Fruit fly (Drosophila melanogaster) whole organism, embryonic: Measurements from ENCODE around the gene Desat2.

Experiments
- BEAF-32 ChIP-seq: fragments of 200-800 bp; sonication (Bioruptor generic); optimal IDR thresholded peaks from 3 replicates; lab custom pipeline; 2017; ENCODE audit warnings: missing biosample characterization, missing genetic modification characterization, mild to moderate bottlenecking, moderate library complexity, missing genetic modification reagents
- Bgb ChIP-seq: fragments of 200-800 bp; sonication (Bioruptor generic); IDR thresholded peaks from 2 replicates; pipeline ENCODE4 v1.3.6; 2022; ENCODE audit warnings: missing biosample characterization, missing genetic modification characterization; ENCODE audit not compliant: partially characterized antibody
- C15 ChIP-seq: fragments of 200-800 bp; sonication (Bioruptor generic); IDR thresholded peaks from 3 replicates; pipeline ENCODE4 v1.3.6; 2022; ENCODE audit warnings: missing biosample characterization, missing genetic modification characterization
- CG10431 ChIP-seq: fragments of 200-800 bp; sonication (Bioruptor generic); optimal IDR thresholded peaks from 3 replicates; lab custom pipeline; 2018; ENCODE audit warnings: missing biosample characterization, mild to moderate bottlenecking, missing genetic modification characterization
- CG10979 ChIP-seq: fragments of 200-800 bp; sonication (Bioruptor generic); optimal IDR thresholded peaks from 2 replicates; lab custom pipeline; 2018; ENCODE audit warnings: missing biosample characterization, mild to moderate bottlenecking, missing genetic modification characterization, moderate library complexity
- CG11456 ChIP-seq: fragments of 200-800 bp; sonication (Bioruptor generic); IDR thresholded peaks from 3 replicates; pipeline ENCODE4 v1.3.6; 2022; ENCODE audit warnings: missing biosample characterization, missing genetic modification characterization
- CG12391 ChIP-seq: fragments of 200-800 bp; sonication (Bioruptor generic); optimal IDR thresholded peaks from 3 replicates; lab custom pipeline; 2018; ENCODE audit warnings: missing biosample characterization, mild to moderate bottlenecking, missing genetic modification characterization, moderate library complexity
- CG12659 ChIP-seq: fragments of 200-800 bp; sonication (Bioruptor generic); optimal IDR thresholded peaks from 3 replicates; lab custom pipeline; 2017; ENCODE audit warnings: mild to moderate bottlenecking, missing biosample characterization, missing genetic modification reagents, missing genetic modification characterization
- CG13296 ChIP-seq: fragments of 200-800 bp; sonication (Bioruptor generic); optimal IDR thresholded peaks from 3 replicates; lab custom pipeline; 2018; ENCODE audit warnings: missing biosample characterization, mild to moderate bottlenecking, missing genetic modification characterization
- CG13424 ChIP-seq: fragments of 200-800 bp; sonication (Bioruptor generic); optimal IDR thresholded peaks from 2 replicates; lab custom pipeline; 2019; ENCODE audit warnings: missing biosample characterization, mild to moderate bottlenecking, missing genetic modification characterization, moderate library complexity
- CG13624 ChIP-seq: fragments of 200-800 bp; sonication (Bioruptor generic); optimal IDR thresholded peaks from 2 replicates; lab custom pipeline; 2016; ENCODE audit warnings: missing biosample characterization, missing genetic modification characterization
- CG17328 ChIP-seq: fragments of 200-800 bp; sonication (Bioruptor generic); IDR thresholded peaks from 2 replicates; pipeline ENCODE4 v1.3.6; 2022; ENCODE audit warnings: missing biosample characterization, missing genetic modification characterization
- CG17912 ChIP-seq: fragments of 200-800 bp; sonication (Bioruptor generic); optimal IDR thresholded peaks from 2 replicates; lab custom pipeline; 2018; ENCODE audit warnings: missing biosample characterization, mild to moderate bottlenecking, missing genetic modification characterization
- CG2875 ChIP-seq: fragments of 200-800 bp; sonication (Bioruptor generic); optimal IDR thresholded peaks from 2 replicates; lab custom pipeline; 2017; ENCODE audit warnings: missing biosample characterization, mild to moderate bottlenecking, missing genetic modification characterization, missing genetic modification reagents
- CG34376 ChIP-seq: fragments of 200-800 bp; sonication (Bioruptor generic); optimal IDR thresholded peaks from 2 replicates; lab custom pipeline; 2018; ENCODE audit warnings: missing biosample characterization, mild to moderate bottlenecking, missing genetic modification characterization
- CG3838 ChIP-seq: fragments of 200-800 bp; sonication (Bioruptor generic); optimal IDR thresholded peaks from 3 replicates; lab custom pipeline; 2016; ENCODE audit warnings: missing biosample characterization, missing genetic modification characterization
- CG4617 ChIP-seq: fragments of 200-800 bp; sonication (Bioruptor generic); optimal IDR thresholded peaks from 3 replicates; lab custom pipeline; 2016; ENCODE audit warnings: missing biosample characterization, missing genetic modification characterization, borderline replicate concordance
- CG4707 ChIP-seq: fragments of 200-800 bp; sonication (Bioruptor generic); optimal IDR thresholded peaks from 2 replicates; lab custom pipeline; 2018; ENCODE audit warnings: missing biosample characterization, mild to moderate bottlenecking, missing genetic modification characterization, moderate library complexity
- CG6791 ChIP-seq: fragments of 200-800 bp; sonication (Bioruptor generic); IDR thresholded peaks from 3 replicates; pipeline ENCODE4 v1.3.6; 2022; ENCODE audit warnings: missing biosample characterization, missing genetic modification characterization; ENCODE audit not compliant: partially characterized antibody
- CG8924 ChIP-seq: fragments of 200-800 bp; optimal IDR thresholded peaks from 3 replicates; lab custom pipeline; 2019; ENCODE audit warnings: missing biosample characterization, mild to moderate bottlenecking, missing genetic modification characterization, moderate library complexity
- CG9609 ChIP-seq: fragments of 200-800 bp; sonication (Bioruptor generic); optimal IDR thresholded peaks from 3 replicates; lab custom pipeline; 2016; ENCODE audit warnings: missing biosample characterization, missing genetic modification characterization
- Dll ChIP-seq: fragments of 200-800 bp; sonication (Bioruptor generic); IDR thresholded peaks from 4 replicates; pipeline ENCODE4 v1.3.6; 2022; ENCODE audit warnings: missing biosample characterization, missing genetic modification characterization; ENCODE audit not compliant: partially characterized antibody
- ERR ChIP-seq: fragments of 200-800 bp; sonication (Bioruptor generic); optimal IDR thresholded peaks from 2 replicates; lab custom pipeline; 2016; ENCODE audit warnings: missing biosample characterization, missing genetic modification characterization
- Elba2 ChIP-seq: fragments of 200-800 bp; sonication (Bioruptor generic); optimal IDR thresholded peaks from 3 replicates; lab custom pipeline; 2016; ENCODE audit warnings: missing biosample characterization, missing genetic modification characterization
- Fer1 ChIP-seq: fragments of 200-800 bp; sonication (Bioruptor generic); optimal IDR thresholded peaks from 2 replicates; lab custom pipeline; 2017; ENCODE audit warnings: missing biosample characterization, mild to moderate bottlenecking, missing genetic modification characterization
- HHEX ChIP-seq: fragments of 200-800 bp; sonication (Bioruptor generic); optimal IDR thresholded peaks from 3 replicates; lab custom pipeline; 2017; ENCODE audit warnings: missing biosample characterization, mild to moderate bottlenecking, missing genetic modification characterization, missing genetic modification reagents
- Kr ChIP-seq: fragments of 200-800 bp; sonication (Bioruptor generic); optimal IDR thresholded peaks from 2 replicates; lab custom pipeline; 2017; ENCODE audit warnings: missing biosample characterization, mild to moderate bottlenecking, missing genetic modification characterization
- MBD-R2 ChIP-seq: fragments of 200-800 bp; sonication (Bioruptor generic); IDR thresholded peaks from 2 replicates; pipeline ENCODE4 v1.3.6; 2022; ENCODE audit warnings: missing biosample characterization, missing genetic modification characterization
- NFAT ChIP-seq: fragments of 200-800 bp; sonication (Bioruptor generic); IDR thresholded peaks from 2 replicates; pipeline ENCODE4 v1.3.6; 2022; ENCODE audit warnings: missing biosample characterization, missing genetic modification characterization
- NK7.1 ChIP-seq: fragments of 200-800 bp; sonication (Bioruptor generic); optimal IDR thresholded peaks from 3 replicates; lab custom pipeline; 2016; ENCODE audit warnings: missing biosample characterization, missing genetic modification characterization
- Side ChIP-seq: fragments of 200-800 bp; sonication (Bioruptor generic); optimal IDR thresholded peaks from 2 replicates; lab custom pipeline; 2016; ENCODE audit warnings: missing biosample characterization, missing genetic modification characterization
- Sry-δ ChIP-seq: fragments of 200-800 bp; sonication (Bioruptor generic); optimal IDR thresholded peaks from 2 replicates; lab custom pipeline; 2016; ENCODE audit warnings: missing biosample characterization, missing genetic modification characterization
- ab ChIP-seq: fragments of 200-800 bp; sonication (Bioruptor generic); optimal IDR thresholded peaks from 2 replicates; lab custom pipeline; 2016; ENCODE audit warnings: missing biosample characterization, missing genetic modification characterization
- bbx ChIP-seq: fragments of 200-800 bp; sonication (Bioruptor generic); IDR thresholded peaks from 2 replicates; pipeline ENCODE4 v1.3.6; 2022; ENCODE audit warnings: missing biosample characterization, missing genetic modification characterization; ENCODE audit not compliant: partially characterized antibody
- en ChIP-seq: fragments of 200-800 bp; sonication (Bioruptor generic); optimal IDR thresholded peaks from 2 replicates; lab custom pipeline; 2016; ENCODE audit warnings: missing biosample characterization, missing genetic modification characterization
- gfzf ChIP-seq: fragments of 200-800 bp; sonication (Bioruptor generic); optimal IDR thresholded peaks from 2 replicates; lab custom pipeline; 2016; ENCODE audit warnings: missing biosample characterization, mild to moderate bottlenecking, missing genetic modification characterization, moderate library complexity
- gsb ChIP-seq: fragments of 200-800 bp; sonication (Bioruptor generic); IDR thresholded peaks from 2 replicates; pipeline ENCODE4 v1.3.6; 2022; ENCODE audit warnings: missing biosample characterization, missing genetic modification characterization
- hkb ChIP-seq, 2 experiments: fragments of 200-800 bp in 1 of 2; fragments of >200 bp in 1 of 2; sonication (Bioruptor generic) in 1 of 2; IDR thresholded peaks in 1 of 2; optimal IDR thresholded peaks in 1 of 2; 2 replicates each; pipeline versions ENCODE4 v1.3.6 to Lab custom; 2017 to 2022; ENCODE audit warnings: missing biosample characterization in 1 of 2, missing genetic modification characterization in 1 of 2
- lov ChIP-seq, 2 experiments: fragments of 200-800 bp in 1 of 2; fragments of >200 bp in 1 of 2; sonication (Bioruptor generic) in 1 of 2; IDR thresholded peaks in 1 of 2; optimal IDR thresholded peaks in 1 of 2; 2 replicates in 1 of 2; 3 replicates in 1 of 2; pipeline versions ENCODE4 v1.3.6 to Lab custom; 2017 to 2022; ENCODE audit warnings: missing biosample characterization in 1 of 2, missing genetic modification characterization in 1 of 2
- nmo ChIP-seq: fragments of 200-800 bp; sonication (Bioruptor generic); optimal IDR thresholded peaks from 2 replicates; lab custom pipeline; 2018; ENCODE audit warnings: missing biosample characterization, mild to moderate bottlenecking, missing genetic modification characterization, moderate library complexity
- org-1 ChIP-seq: fragments of 200-800 bp; sonication (Bioruptor generic); optimal IDR thresholded peaks from 2 replicates; lab custom pipeline; 2017; ENCODE audit warnings: missing biosample characterization, missing genetic modification characterization
- phol ChIP-seq: fragments of 200-800 bp; sonication (Bioruptor generic); optimal IDR thresholded peaks from 3 replicates; lab custom pipeline; 2018; ENCODE audit warnings: missing biosample characterization, mild to moderate bottlenecking, missing genetic modification characterization, moderate library complexity
- prd ChIP-seq, 3 experiments: fragments of >200 bp in 2 of 3; fragments of 200-800 bp in 1 of 3; sonication (Bioruptor generic) in 1 of 3; optimal IDR thresholded peaks in 2 of 3; IDR thresholded peaks in 1 of 3; 2 replicates in 2 of 3; 3 replicates in 1 of 3; pipeline versions ENCODE4 v1.3.6 to Lab custom; 2017 to 2022; ENCODE audit warnings: missing biosample characterization in 1 of 3, missing genetic modification characterization in 1 of 3
- sna ChIP-seq: fragments of 200-800 bp; sonication (Bioruptor generic); IDR thresholded peaks from 2 replicates; pipeline ENCODE4 v1.3.6; 2022; ENCODE audit warnings: missing biosample characterization, missing genetic modification characterization; ENCODE audit not compliant: partially characterized antibody
- stc ChIP-seq: fragments of 200-800 bp; sonication (Bioruptor generic); IDR thresholded peaks from 2 replicates; pipeline ENCODE4 v1.3.6; 2022; ENCODE audit warnings: missing biosample characterization, missing genetic modification characterization
- vnd ChIP-seq: fragments of 200-800 bp; sonication (Bioruptor generic); IDR thresholded peaks from 3 replicates; pipeline ENCODE4 v1.3.6; 2022; ENCODE audit warnings: missing biosample characterization, missing genetic modification characterization; ENCODE audit not compliant: partially characterized antibody
- wor ChIP-seq: fragments of 200-800 bp; sonication (Bioruptor generic); IDR thresholded peaks from 2 replicates; pipeline ENCODE4 v1.3.6; 2022; ENCODE audit warnings: missing biosample characterization, missing genetic modification characterization

Desat2 gene

dm6 chr3R:12413274-12413958, 22.6 kb upstream of the Desat2 start, which contains the start of the genes Dip-C and pps (continued):
- TF ChIP-seq Elba2 (GFP tag; lab: Kevin White, UChicago), result no peak
- TF ChIP-seq phol (tag; lab: Kevin White, UChicago), result peak; percentile 46
- TF ChIP-seq vnd, result peak; percentile 58; the same call in 2 of the 3 replicates
- no peak for TF ChIP-seq CG11456 (GFP tag; lab: Robert Waterston, UW)
- TF ChIP-seq org-1 (GFP tag; lab: Kevin White, UChicago), result no peak
- peak; percentile 52 for TF ChIP-seq CG12391 (tag; lab: Kevin White, UChicago)
- TF ChIP-seq Sry-δ, result peak; percentile 60
- TF ChIP-seq HHEX, result no peak
- TF ChIP-seq gsb (GFP tag; lab: Robert Waterston, UW), result no peak
- no peak for TF ChIP-seq CG10431 (GFP tag; lab: Kevin White, UChicago)
- TF ChIP-seq lov (optimal IDR thresholded peaks at IDR 0.05; lab: Kevin White, UChicago), result no peak
- no peak for TF ChIP-seq lov (GFP tag; IDR thresholded peaks at IDR 0.05; lab: Robert Waterston, UW)
- no peak for TF ChIP-seq wor
- TF ChIP-seq Dll (GFP tag; lab: Robert Waterston, UW), result peak; percentile 75
- peak; percentile 18 for TF ChIP-seq CG10979 (tag; lab: Kevin White, UChicago)
- no peak for TF ChIP-seq en
- peak; percentile 82 for TF ChIP-seq BEAF-32 (GFP tag; lab: Kevin White, UChicago)
- TF ChIP-seq CG17328, result no peak
- TF ChIP-seq CG17912 (GFP tag; lab: Kevin White, UChicago), result no peak
- no peak for TF ChIP-seq CG13296 (GFP tag; lab: Kevin White, UChicago)
- no peak for TF ChIP-seq prd (optimal IDR thresholded peaks at IDR 0.05; lab: Kevin White, UChicago)
- TF ChIP-seq prd (GFP tag; IDR thresholded peaks at IDR 0.05; lab: Robert Waterston, UW), result no peak
- peak; percentile 80 for TF ChIP-seq gfzf
- TF ChIP-seq CG34376 (GFP tag; lab: Kevin White, UChicago), result peak; percentile 44
- no peak for TF ChIP-seq NK7.1 (GFP tag; lab: Kevin White, UChicago)
- no peak for TF ChIP-seq CG4707
- TF ChIP-seq CG9609 (GFP tag; lab: Kevin White, UChicago), result no peak
- TF ChIP-seq MBD-R2 (GFP tag; lab: Robert Waterston, UW), result peak; percentile 84
- TF ChIP-seq CG4617 (GFP tag; lab: Kevin White, UChicago), result peak; percentile 85
- no peak for TF ChIP-seq C15
- TF ChIP-seq hkb (optimal IDR thresholded peaks at IDR 0.05; lab: Kevin White, UChicago), result no peak
- no peak for TF ChIP-seq hkb (GFP tag; IDR thresholded peaks at IDR 0.05; lab: Robert Waterston, UW)
- TF ChIP-seq CG13624, result no peak
- no peak for TF ChIP-seq Kr
- TF ChIP-seq NFAT (GFP tag; lab: Robert Waterston, UW), result no peak
- no peak for TF ChIP-seq CG13424 (tag; lab: Kevin White, UChicago)
- peak; percentile 62; the same call in 1 of the 2 replicates for TF ChIP-seq sna (GFP tag; lab: Robert Waterston, UW)
- TF ChIP-seq CG12659 (GFP tag; lab: Kevin White, UChicago), result peak; percentile 63
- peak; percentile 74 for TF ChIP-seq Bgb (GFP tag; lab: Robert Waterston, UW)
- no peak for TF ChIP-seq Side (GFP tag; lab: Kevin White, UChicago)
- TF ChIP-seq nmo, result peak; percentile 40
- no peak for TF ChIP-seq Fer1
- TF ChIP-seq ab, result no peak
- TF ChIP-seq ERR (GFP tag; lab: Kevin White, UChicago), result no peak
- TF ChIP-seq CG6791 (GFP tag; lab: Robert Waterston, UW), result peak; percentile 81
- TF ChIP-seq CG2875 (GFP tag; lab: Kevin White, UChicago), result no peak
- no peak for TF ChIP-seq CG3838 (GFP tag; lab: Kevin White, UChicago)
- TF ChIP-seq CG8924, result peak; percentile 37
- TF ChIP-seq bbx, result peak; percentile 80
- TF ChIP-seq stc (GFP tag; lab: Robert Waterston, UW), result no peak
